Worm (Caenorhabditis elegans) whole organism, young adult: ENCODE measurements around the gene rbg-3.

Source experiments
- F57A8.1 ChIP-seq: fragments of 200-800 bp; sonication (Bioruptor generic); optimal IDR thresholded peaks from 2 replicates; lab custom pipeline; 2018; ENCODE audit warnings: mild to moderate bottlenecking, missing genetic modification characterization, moderate library complexity, missing compliant biosample characterization
- K11D2.4 ChIP-seq: fragments of 200-800 bp; sonication (Bioruptor generic); IDR thresholded peaks from 2 replicates; pipeline ENCODE4 v1.3.6; 2022; ENCODE audit warnings: missing genetic modification reagents, missing genetic modification characterization, missing compliant biosample characterization
- ZK185.1 ChIP-seq: sonication (generic microtip); optimal IDR thresholded peaks from 2 replicates; lab custom pipeline; 2016; ENCODE audit warnings: mild to moderate bottlenecking, missing genetic modification characterization, missing compliant biosample characterization; ENCODE audit not compliant: poor library complexity, severe bottlenecking
- bed-2 ChIP-seq: fragments of 200-800 bp; sonication (Bioruptor generic); IDR thresholded peaks from 2 replicates; pipeline ENCODE4 v1.3.6; 2022; ENCODE audit warnings: missing genetic modification reagents, missing genetic modification characterization, missing compliant biosample characterization
- dox-1 ChIP-seq: fragments of 200-800 bp; sonication (Bioruptor generic); IDR thresholded peaks from 2 replicates; pipeline ENCODE4 v1.3.6; 2022; ENCODE audit warnings: missing genetic modification reagents, missing genetic modification characterization, missing compliant biosample characterization
- dpff-1 ChIP-seq: sonication (generic microtip); optimal IDR thresholded peaks from 2 replicates; lab custom pipeline; 2017; ENCODE audit warnings: mild to moderate bottlenecking, missing genetic modification characterization, missing compliant biosample characterization
- hlh-26 ChIP-seq: fragments of 200-800 bp; sonication (Bioruptor generic); conservative IDR thresholded peaks from 2 replicates; pipeline ENCODE4 v1.3.6; 2022; ENCODE audit warnings: missing genetic modification reagents, missing genetic modification characterization, missing compliant biosample characterization
- mes-4 ChIP-seq: sonication (generic microtip); optimal IDR thresholded peaks from 2 replicates; lab custom pipeline; 2016; ENCODE audit warnings: missing genotype, missing genetic modification characterization, missing compliant biosample characterization
- nfyb-1 ChIP-seq: fragments of 200-800 bp; sonication (Bioruptor generic); IDR thresholded peaks from 2 replicates; pipeline ENCODE4 v1.3.6; 2022; ENCODE audit warnings: missing genetic modification reagents, missing genetic modification characterization, missing compliant biosample characterization
- nhr-90 ChIP-seq: sonication (generic microtip); optimal IDR thresholded peaks from 2 replicates; lab custom pipeline; 2016; ENCODE audit warnings: missing genotype, mild to moderate bottlenecking, missing genetic modification characterization, missing compliant biosample characterization
- pha-4 ChIP-seq: fragments of 150-350 bp; sonication (generic microtip); optimal IDR thresholded peaks from 2 replicates; lab custom pipeline; 2014; ENCODE audit warnings: missing biosample characterization, missing genetic modification reagents, missing genetic modification characterization
- snpc-1.1 ChIP-seq: sonication (generic microtip); optimal IDR thresholded peaks from 2 replicates; lab custom pipeline; 2017; ENCODE audit warnings: missing genetic modification characterization, mild to moderate bottlenecking, missing compliant biosample characterization, antibody characterized with exemption, moderate library complexity, missing genotype, missing genetic modification reagents; ENCODE audit not compliant: insufficient read depth
- unc-62 ChIP-seq: fragments of 150-350 bp; optimal IDR thresholded peaks from 2 replicates; lab custom pipeline; 2014; ENCODE audit warnings: missing biosample characterization, missing genetic modification reagents, missing genetic modification characterization
- ztf-22 ChIP-seq: fragments of 200-800 bp; sonication (Bioruptor generic); optimal IDR thresholded peaks from 2 replicates; lab custom pipeline; 2018; ENCODE audit warnings: mild to moderate bottlenecking, missing genetic modification characterization, moderate library complexity, missing compliant biosample characterization

DNA sequence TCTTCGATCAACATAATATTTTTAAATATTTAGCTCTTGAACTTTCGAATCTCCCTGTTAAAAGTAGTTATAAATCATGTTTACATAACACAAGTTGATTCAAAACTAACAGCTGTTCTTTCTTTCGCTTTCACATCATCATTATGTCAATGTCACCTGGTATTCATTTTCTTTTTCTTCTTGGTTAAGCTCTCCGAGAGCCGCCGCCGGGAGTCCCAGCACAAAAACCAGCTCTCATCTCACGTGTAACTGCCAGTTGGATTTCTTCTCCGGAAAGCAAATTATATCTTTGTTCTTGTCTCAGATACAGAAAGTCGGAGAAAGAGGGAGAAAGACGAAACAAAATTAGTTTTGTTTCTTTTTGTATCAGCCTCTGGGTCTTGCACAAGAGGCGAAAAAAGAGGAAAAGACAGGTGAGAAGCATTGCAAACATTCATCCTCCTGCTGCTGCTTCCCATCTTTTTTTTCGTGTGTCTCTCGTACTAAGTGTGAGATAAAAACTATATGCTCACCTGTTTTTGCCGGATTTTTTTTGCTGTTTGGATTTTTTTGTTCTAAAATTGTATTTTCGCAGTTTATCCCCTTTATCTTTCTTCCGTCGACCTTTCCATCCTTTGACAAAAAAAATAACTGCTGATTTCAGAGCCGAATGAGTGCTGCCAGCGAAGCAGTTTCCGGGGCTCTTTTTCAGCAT is 22.8 kb upstream of the rbg-3 start, which contains the start of gene F17C8.3:
- TF ChIP-seq pha-4 (tag; lab: Kevin White, UChicago): no peak
- no peak for TF ChIP-seq nfyb-1 (GFP tag; lab: Robert Waterston, UW)
- TF ChIP-seq F57A8.1: no peak
- TF ChIP-seq mes-4 (tag; lab: Kevin White, UChicago): no peak
- no peak for TF ChIP-seq hlh-26
- TF ChIP-seq dox-1: no peak
- no peak for TF ChIP-seq snpc-1.1 (tag; lab: Kevin White, UChicago)
- TF ChIP-seq bed-2 (GFP tag; lab: Robert Waterston, UW): no peak
- TF ChIP-seq nhr-90: no peak
- TF ChIP-seq ztf-22 (GFP tag; lab: Kevin White, UChicago): no peak
- TF ChIP-seq unc-62 (GFP tag; lab: Kevin White, UChicago): no peak
- no peak for TF ChIP-seq dpff-1 (tag; lab: Kevin White, UChicago)
- no peak for TF ChIP-seq K11D2.4 (GFP tag; lab: Robert Waterston, UW)
- no peak for TF ChIP-seq ZK185.1 (tag; lab: Kevin White, UChicago)
